Worm (Caenorhabditis elegans): ENCODE measurements around the gene Y54G2A.77.
A peak's percentile ranks its signal among the peaks of the same experiment; 100 is the strongest.

Gene Y54G2A.77

DNA sequence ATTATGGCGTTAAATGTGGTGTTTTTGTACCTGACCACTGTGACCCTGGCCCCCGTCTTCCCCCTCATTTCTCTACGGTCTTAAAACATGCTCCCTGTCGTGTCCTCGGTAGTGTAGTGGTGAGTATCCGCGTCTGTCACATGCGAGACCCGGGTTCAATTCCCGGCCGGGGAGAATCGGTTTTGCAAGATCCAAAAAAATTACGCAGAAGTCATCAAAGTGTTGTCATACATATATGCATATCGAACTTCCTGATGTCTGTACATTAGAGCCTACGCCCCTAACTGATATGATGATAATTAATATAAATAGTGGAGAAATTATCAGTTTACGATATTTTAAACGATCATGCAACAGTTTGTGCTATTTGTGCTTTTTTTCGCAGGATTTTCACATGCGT, 43.0 kb downstream of the Y54G2A.77 start, which contains the start of gene Y54G2A.45 (continued):
- TF ChIP-seq ceh-88 (GFP tag; IDR thresholded peaks at IDR 0.05) (no peak), C34B4.2 (tag; optimal IDR thresholded peaks at IDR 0.05) (no peak), dsc-1 (tag; optimal IDR thresholded peaks at IDR 0.05) (peak; percentile 18), mef-2 (tag; optimal IDR thresholded peaks at IDR 0.05) (no peak), pax-3 (tag; optimal IDR thresholded peaks at IDR 0.05) (no peak), ceh-82 (tag; optimal IDR thresholded peaks at IDR 0.05) (peak in 1 of 3 experiments; percentile 6), nhr-19 (GFP tag; conservative IDR thresholded peaks at IDR 0.05) (peak; percentile 26), lin-13 (GFP tag; optimal IDR thresholded peaks at IDR 0.05) (no peak)

DNA sequence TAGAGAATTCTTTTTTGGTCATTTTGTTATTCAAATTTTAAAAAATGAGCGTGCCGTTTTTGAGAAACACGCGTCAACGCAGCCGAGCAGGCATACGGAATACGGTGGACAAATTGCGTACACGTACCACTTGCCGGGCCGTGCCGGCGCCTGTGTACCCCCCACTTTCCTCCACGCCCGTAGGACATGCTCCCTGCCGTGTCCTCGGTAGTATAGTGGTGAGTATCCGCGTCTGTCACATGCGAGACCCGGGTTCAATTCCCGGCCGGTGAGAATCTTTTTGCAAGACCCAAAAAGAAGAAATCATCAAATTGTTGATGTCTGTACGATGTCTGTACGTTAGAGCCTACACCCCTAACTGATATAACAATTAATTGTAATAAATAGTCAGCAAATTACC, 45.7 kb downstream of the Y54G2A.77 start:
- no peak for TF ChIP-seq grh-1 (GFP tag; IDR thresholded peaks at IDR 0.05)
- TF ChIP-seq nhr-47 (tag; optimal IDR thresholded peaks at IDR 0.05), result no peak
- TF ChIP-seq unc-30 (tag; optimal IDR thresholded peaks at IDR 0.05), result no peak
- no peak for TF ChIP-seq sptf-1 (tag; optimal IDR thresholded peaks at IDR 0.05)
- TF ChIP-seq lin-14 (GFP tag; optimal IDR thresholded peaks at IDR 0.05), result no peak
- no peak for TF ChIP-seq nhr-12 (tag; optimal IDR thresholded peaks at IDR 0.05)
- no peak for TF ChIP-seq dsc-1 (tag; optimal IDR thresholded peaks at IDR 0.05)
- TF ChIP-seq Y116A8C.19 (tag; optimal IDR thresholded peaks at IDR 0.05; ENCODE audit: borderline replicate concordance), result no peak
- TF ChIP-seq egl-27 (tag; optimal IDR thresholded peaks at IDR 0.05), result no peak
- no peak for TF ChIP-seq irx-1 (tag; optimal IDR thresholded peaks at IDR 0.05)

DNA sequence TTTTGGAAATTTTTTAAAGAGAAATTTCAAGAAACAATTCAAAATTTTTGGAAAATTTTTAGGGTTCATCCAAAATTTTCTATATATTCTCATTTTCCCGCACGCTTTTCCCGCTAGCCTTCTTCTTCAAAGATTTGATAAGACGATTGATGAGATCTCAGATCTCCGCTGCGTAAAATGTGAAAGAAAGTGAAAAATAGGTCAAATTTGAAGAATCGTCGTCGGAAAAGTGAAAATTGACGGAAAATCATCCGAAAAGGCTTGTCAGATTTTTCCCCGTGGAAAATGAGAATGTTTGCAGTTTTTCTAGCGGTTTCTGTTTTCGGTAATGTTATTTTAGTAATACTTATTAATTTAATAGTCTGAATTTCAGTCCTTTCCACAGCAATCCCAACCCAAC, 46.7 kb downstream of the Y54G2A.77 start, which contains the start of gene Y54G2A.76:
TSS of gene Y54G2A.76 (plus strand) at position 203 of the 400 bp plus-strand sequence.
- TF ChIP-seq blmp-1 (tag; optimal IDR thresholded peaks at IDR 0.05) (peak; percentile 99), swsn-7 (tag; optimal IDR thresholded peaks at IDR 0.05) (no peak)

Data from whole organism, L1 larva.